Fruit fly (Drosophila melanogaster) whole organism, embryonic: ENCODE results near the gene NimB5.

ENCODE experiments used
- CG16779 ChIP-seq: fragments of 200-800 bp; sonication (Bioruptor generic); IDR thresholded peaks from 2 replicates; pipeline ENCODE4 v1.3.6; 2022; ENCODE audit warnings: missing biosample characterization, missing genetic modification characterization
- Eip74EF ChIP-seq, 2 experiments: fragments of 200-800 bp in 1 of 2; fragments of >200 bp in 1 of 2; sonication (Bioruptor generic) in 1 of 2; optimal IDR thresholded peaks; 2 replicates each; lab custom pipeline; 2017 to 2019; ENCODE audit warnings: missing biosample characterization in 2 of 2, missing genetic modification characterization in 2 of 2, mild to moderate bottlenecking in 1 of 2, moderate library complexity in 1 of 2
- fu2 ChIP-seq: fragments of 200-800 bp; sonication (Bioruptor generic); optimal IDR thresholded peaks from 2 replicates; lab custom pipeline; 2016; ENCODE audit warnings: missing biosample characterization, missing genetic modification characterization

DNA sequence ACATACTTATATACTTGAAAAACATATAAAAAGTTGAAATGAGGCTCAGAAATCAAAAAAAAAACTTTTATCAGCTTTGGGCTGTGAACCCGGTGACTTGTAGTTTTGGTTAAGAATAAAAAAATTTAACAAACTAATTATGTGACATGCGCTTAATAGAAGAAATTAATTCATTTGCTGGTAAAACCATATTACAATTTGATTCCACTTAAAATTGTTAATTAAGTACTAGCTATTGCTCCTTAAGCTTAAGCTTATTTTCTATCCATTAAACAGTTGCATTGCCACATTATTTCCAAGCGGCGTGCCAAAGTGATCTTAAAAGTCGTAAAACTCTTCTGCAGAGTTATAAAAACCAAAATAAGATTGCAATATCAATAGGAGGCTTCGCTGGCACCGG, 46.0 kb upstream of the NimB5 start:
- TF ChIP-seq Eip74EF (GFP tag; optimal IDR thresholded peaks at IDR 0.05; lab: Kevin White, UChicago) (no peak), fu2 (GFP tag; lab: Kevin White, UChicago) (no peak), CG16779 (GFP tag; lab: Robert Waterston, UW) (no peak)
